Worm (Caenorhabditis elegans) whole organism, dauer: ENCODE data around the gene F47B7.5.

Source experiments
- unc-62 ChIP-seq: sonication (generic microtip); optimal IDR thresholded peaks from 2 replicates; lab custom pipeline; 2017; ENCODE audit warnings: missing biosample characterization, missing genetic modification reagents, missing genetic modification characterization

The F47B7.5 gene

ce11 chrX:3728970-3729369, 39.6 kb downstream of the F47B7.5 start, which contains the start of gene aex-4:
TSS of gene aex-4 (plus strand) at chrX:3729281.
- TF ChIP-seq unc-62 (GFP tag; lab: Kevin White, UChicago), result no peak

ce11 chrX:3727274-3727673, 41.3 kb downstream of the F47B7.5 start, which contains the start of gene nlp-1:
TSS of gene nlp-1 (plus strand) at chrX:3727574.
- TF ChIP-seq unc-62 (GFP tag; lab: Kevin White, UChicago), result no peak

ce11 chrX:3725437-3725836, 43.2 kb downstream of the F47B7.5 start:
- TF ChIP-seq unc-62 (GFP tag; lab: Kevin White, UChicago), result no peak
